Worm (Caenorhabditis elegans): ENCODE results near the gene R01E6.7.

ce11 chrX:13584725-13585371 lies 15.1 kb upstream of the R01E6.7 start, which contains the start of gene unc-84:
- no peak for TF ChIP-seq nhr-28 (tag; optimal IDR thresholded peaks at IDR 0.05)
- peak; percentile 2 for TF ChIP-seq elt-2 (tag; optimal IDR thresholded peaks at IDR 0.05)
- TF ChIP-seq ceh-82 (tag; optimal IDR thresholded peaks at IDR 0.05) = no peak
- TF ChIP-seq elt-3 (tag; optimal IDR thresholded peaks at IDR 0.05) = no peak
- no peak for TF ChIP-seq snpc-4 (tag; optimal IDR thresholded peaks at IDR 0.05)
- TF ChIP-seq lin-39 (tag; optimal IDR thresholded peaks at IDR 0.05) = no peak
- no peak for TF ChIP-seq fkh-10 (GFP tag; optimal IDR thresholded peaks at IDR 0.05)
- TF ChIP-seq ama-1 (optimal IDR thresholded peaks at IDR 0.05) = no peak
- no peak for TF ChIP-seq jun-1 (tag; optimal IDR thresholded peaks at IDR 0.05)
- no peak for TF ChIP-seq nfya-1 (tag; optimal IDR thresholded peaks at IDR 0.05; ENCODE audit: insufficient read depth)
- no peak for TF ChIP-seq fkh-2 (tag; optimal IDR thresholded peaks at IDR 0.05)
- TF ChIP-seq ZK546.5 (tag; optimal IDR thresholded peaks at IDR 0.05) = no peak
- TF ChIP-seq tbx-2 (tag; optimal IDR thresholded peaks at IDR 0.05) = no peak
- TF ChIP-seq unc-39 (tag; optimal IDR thresholded peaks at IDR 0.05) = no peak

Data from whole organism, L3 larva.